Fruit fly (Drosophila melanogaster) whole organism, prepupa: ENCODE data around the gene papi.

Experiments
- Blimp-1 ChIP-seq: fragments of 200-800 bp; sonication (Bioruptor generic); optimal IDR thresholded peaks from 3 replicates; lab custom pipeline; 2017; ENCODE audit warnings: missing biosample characterization, missing genetic modification characterization, mild to moderate bottlenecking, moderate library complexity, missing genetic modification reagents
- CG10631 ChIP-seq: fragments of 200-800 bp; sonication (Bioruptor generic); optimal IDR thresholded peaks from 2 replicates; lab custom pipeline; 2016; ENCODE audit warnings: missing biosample characterization, missing genetic modification characterization
- CG10669 ChIP-seq: fragments of 200-800 bp; sonication (Bioruptor generic); optimal IDR thresholded peaks from 3 replicates; lab custom pipeline; 2018; ENCODE audit warnings: missing biosample characterization, mild to moderate bottlenecking, missing genetic modification characterization, moderate library complexity
- CG11294 ChIP-seq: fragments of 200-800 bp; sonication (Bioruptor generic); IDR thresholded peaks from 2 replicates; pipeline ENCODE4 v1.3.6; 2022; ENCODE audit warnings: missing biosample characterization, missing genetic modification characterization
- CG11902 ChIP-seq: fragments of 200-800 bp; sonication (Bioruptor generic); optimal IDR thresholded peaks from 3 replicates; lab custom pipeline; 2016; ENCODE audit warnings: missing biosample characterization, missing genetic modification characterization
- CG15336 ChIP-seq: fragments of 200-800 bp; sonication (Bioruptor generic); IDR thresholded peaks from 2 replicates; pipeline ENCODE4 v1.3.6; 2022; ENCODE audit warnings: missing biosample characterization, missing genetic modification characterization
- CG1621 ChIP-seq: fragments of 200-800 bp; sonication (Bioruptor generic); optimal IDR thresholded peaks from 3 replicates; lab custom pipeline; 2018; ENCODE audit warnings: missing biosample characterization, mild to moderate bottlenecking, missing genetic modification characterization
- CG16779 ChIP-seq: fragments of 200-800 bp; sonication (Bioruptor generic); optimal IDR thresholded peaks from 3 replicates; lab custom pipeline; 2017; ENCODE audit warnings: missing biosample characterization, mild to moderate bottlenecking, missing genetic modification characterization
- CG3032 ChIP-seq: fragments of 200-800 bp; optimal IDR thresholded peaks from 2 replicates; lab custom pipeline; 2019; ENCODE audit warnings: missing biosample characterization, mild to moderate bottlenecking, missing genetic modification characterization, moderate library complexity
- CG31627 ChIP-seq: fragments of 200-800 bp; sonication (Bioruptor generic); optimal IDR thresholded peaks from 3 replicates; lab custom pipeline; 2016; ENCODE audit warnings: missing biosample characterization, missing genetic modification characterization
- CG32006 ChIP-seq: fragments of 200-800 bp; sonication (Bioruptor generic); optimal IDR thresholded peaks from 3 replicates; lab custom pipeline; 2017; ENCODE audit warnings: missing biosample characterization, mild to moderate bottlenecking, missing genetic modification characterization
- CG34406 ChIP-seq: fragments of 200-800 bp; sonication (Bioruptor generic); optimal IDR thresholded peaks from 3 replicates; lab custom pipeline; 2016; ENCODE audit warnings: missing biosample characterization, missing genetic modification characterization
- CG3919 ChIP-seq: fragments of 200-800 bp; sonication (Bioruptor generic); optimal IDR thresholded peaks from 3 replicates; lab custom pipeline; 2016; ENCODE audit warnings: missing biosample characterization, missing genetic modification characterization
- CG4318 ChIP-seq: fragments of 200-800 bp; sonication (Bioruptor generic); optimal IDR thresholded peaks from 3 replicates; lab custom pipeline; 2017; ENCODE audit warnings: missing biosample characterization, mild to moderate bottlenecking, missing genetic modification characterization
- CG6276 ChIP-seq: fragments of 200-800 bp; sonication (Bioruptor generic); optimal IDR thresholded peaks from 2 replicates; lab custom pipeline; 2017; ENCODE audit warnings: missing biosample characterization, mild to moderate bottlenecking, missing genetic modification characterization
- CG6854 ChIP-seq: fragments of 200-800 bp; sonication (Bioruptor generic); optimal IDR thresholded peaks from 2 replicates; lab custom pipeline; 2017; ENCODE audit warnings: missing biosample characterization, mild to moderate bottlenecking, missing genetic modification characterization
- CG7368 ChIP-seq: fragments of 200-800 bp; sonication (Bioruptor generic); optimal IDR thresholded peaks from 3 replicates; lab custom pipeline; 2016; ENCODE audit warnings: missing biosample characterization, missing genetic modification characterization
- CG8119 ChIP-seq: fragments of 200-800 bp; sonication (Bioruptor generic); IDR thresholded peaks from 3 replicates; pipeline ENCODE4 v1.3.6; 2022; ENCODE audit warnings: missing biosample characterization, missing genetic modification characterization
- CG8319 ChIP-seq: fragments of 200-800 bp; sonication (Bioruptor generic); optimal IDR thresholded peaks from 3 replicates; lab custom pipeline; 2016; ENCODE audit warnings: missing biosample characterization, missing genetic modification characterization
- CG9139 ChIP-seq: fragments of 200-800 bp; sonication (Bioruptor generic); optimal IDR thresholded peaks from 3 replicates; lab custom pipeline; 2017; ENCODE audit warnings: missing biosample characterization, mild to moderate bottlenecking, missing genetic modification characterization
- Eip75B ChIP-seq: fragments of 200-800 bp; sonication (Bioruptor generic); optimal IDR thresholded peaks from 3 replicates; lab custom pipeline; 2016; ENCODE audit warnings: missing biosample characterization, missing genetic modification characterization
- Eip78C ChIP-seq: fragments of 200-800 bp; sonication (Bioruptor generic); peaks from one replicate; lab custom pipeline; 2016; ENCODE audit warnings: missing biosample characterization, missing genetic modification characterization
- Ets96B ChIP-seq: fragments of 200-800 bp; optimal IDR thresholded peaks from 2 replicates; lab custom pipeline; 2019; ENCODE audit warnings: missing biosample characterization, mild to moderate bottlenecking, missing genetic modification characterization, moderate library complexity
- Gug ChIP-seq: fragments of 200-800 bp; sonication (Bioruptor generic); IDR thresholded peaks from 2 replicates; pipeline ENCODE4 v1.3.6; 2022; ENCODE audit warnings: missing biosample characterization, missing genetic modification characterization
- Hr38 ChIP-seq: sonication (Bioruptor generic); optimal IDR thresholded peaks from 2 replicates; lab custom pipeline; 2016; ENCODE audit warnings: missing biosample characterization, missing genetic modification characterization
- Hr39 ChIP-seq: fragments of 200-800 bp; sonication (Bioruptor generic); optimal IDR thresholded peaks from 2 replicates; lab custom pipeline; 2016; ENCODE audit warnings: missing biosample characterization, missing genetic modification characterization
- Hr4 ChIP-seq: fragments of 200-800 bp; sonication (Bioruptor generic); optimal IDR thresholded peaks from 3 replicates; lab custom pipeline; 2016; ENCODE audit warnings: missing biosample characterization, missing genetic modification characterization
- Met ChIP-seq: fragments of 200-800 bp; sonication (Bioruptor generic); optimal IDR thresholded peaks from 3 replicates; lab custom pipeline; 2016; ENCODE audit warnings: missing biosample characterization, missing genetic modification characterization
- OdsH ChIP-seq: fragments of 200-800 bp; sonication (Bioruptor generic); optimal IDR thresholded peaks from 3 replicates; lab custom pipeline; 2016; ENCODE audit warnings: missing biosample characterization, missing genetic modification characterization
- Smox ChIP-seq: fragments of 200-800 bp; sonication (Bioruptor generic); optimal IDR thresholded peaks from 3 replicates; lab custom pipeline; 2016; ENCODE audit warnings: missing biosample characterization, missing genetic modification characterization
- Sox102F ChIP-seq: fragments of 200-800 bp; sonication (Bioruptor generic); optimal IDR thresholded peaks from 2 replicates; lab custom pipeline; 2016; ENCODE audit warnings: missing biosample characterization, mild to moderate bottlenecking, missing genetic modification characterization
- Sox14 ChIP-seq: fragments of 200-800 bp; sonication (Bioruptor generic); optimal IDR thresholded peaks from 3 replicates; lab custom pipeline; 2016; ENCODE audit warnings: missing biosample characterization, missing genetic modification characterization
- acj6 ChIP-seq: fragments of 200-800 bp; sonication (Bioruptor generic); optimal IDR thresholded peaks from 3 replicates; lab custom pipeline; 2016; ENCODE audit warnings: missing biosample characterization, missing genetic modification characterization
- cyc ChIP-seq: fragments of 200-800 bp; sonication (Bioruptor generic); optimal IDR thresholded peaks from 3 replicates; lab custom pipeline; 2016; ENCODE audit warnings: missing biosample characterization, missing genetic modification characterization
- dac ChIP-seq: fragments of 200-800 bp; sonication (Bioruptor generic); optimal IDR thresholded peaks from 2 replicates; lab custom pipeline; 2017; ENCODE audit warnings: missing biosample characterization, mild to moderate bottlenecking, missing genetic modification characterization
- dsx ChIP-seq: fragments of 200-800 bp; optimal IDR thresholded peaks from 3 replicates; lab custom pipeline; 2019; ENCODE audit warnings: missing biosample characterization, mild to moderate bottlenecking, missing genetic modification characterization, moderate library complexity; ENCODE audit not compliant: poor library complexity, severe bottlenecking
- eg ChIP-seq: fragments of 200-800 bp; sonication (Bioruptor generic); IDR thresholded peaks from 3 replicates; pipeline ENCODE4 v1.3.6; 2022; ENCODE audit warnings: missing biosample characterization, missing genetic modification characterization
- esn ChIP-seq: fragments of 200-800 bp; sonication (Bioruptor generic); optimal IDR thresholded peaks from 2 replicates; lab custom pipeline; 2016; ENCODE audit warnings: missing biosample characterization, mild to moderate bottlenecking, missing genetic modification characterization, moderate library complexity
- fd59A ChIP-seq: fragments of 200-800 bp; sonication (Bioruptor generic); optimal IDR thresholded peaks from 2 replicates; lab custom pipeline; 2017; ENCODE audit warnings: missing biosample characterization, mild to moderate bottlenecking, missing genetic modification characterization, missing genetic modification reagents
- fd85E ChIP-seq: fragments of 200-800 bp; sonication (Bioruptor generic); optimal IDR thresholded peaks from 3 replicates; lab custom pipeline; 2016; ENCODE audit warnings: missing biosample characterization, missing genetic modification characterization
- net ChIP-seq: fragments of 200-800 bp; sonication (Bioruptor generic); optimal IDR thresholded peaks from 3 replicates; lab custom pipeline; 2016; ENCODE audit warnings: missing biosample characterization, missing genetic modification characterization
- spab ChIP-seq: fragments of 200-800 bp; sonication (Bioruptor generic); optimal IDR thresholded peaks from 2 replicates; lab custom pipeline; 2017; ENCODE audit warnings: missing biosample characterization, mild to moderate bottlenecking, missing genetic modification characterization, missing genetic modification reagents
- ss ChIP-seq, 2 experiments: fragments of 200-800 bp; sonication (Bioruptor generic); optimal IDR thresholded peaks; 2 replicates in 1 of 2; 3 replicates in 1 of 2; lab custom pipeline; 2017 to 2018; ENCODE audit warnings: mild to moderate bottlenecking in 2 of 2, missing biosample characterization in 2 of 2, missing genetic modification characterization in 2 of 2, moderate library complexity in 1 of 2
- svp ChIP-seq: fragments of 200-800 bp; sonication (Bioruptor generic); peaks from one replicate; lab custom pipeline; 2016; ENCODE audit warnings: missing biosample characterization, missing genetic modification characterization
- topi ChIP-seq: fragments of 200-800 bp; sonication (Bioruptor generic); optimal IDR thresholded peaks from 3 replicates; lab custom pipeline; 2016; ENCODE audit warnings: missing biosample characterization, missing genetic modification characterization
- vri ChIP-seq: fragments of 200-800 bp; sonication (Bioruptor generic); optimal IDR thresholded peaks from 3 replicates; lab custom pipeline; 2016; ENCODE audit warnings: missing biosample characterization, mild to moderate bottlenecking, missing genetic modification characterization

The papi gene

dm6 chr2L:2201107-2201561 lies 19.4 kb upstream of the papi start (continued):
- TF ChIP-seq CG6276 (GFP tag; lab: Kevin White, UChicago) (peak; percentile 97), svp (GFP tag; lab: Kevin White, UChicago) (peak; percentile 93), fd85E (peak; percentile 48), CG7368 (GFP tag; lab: Kevin White, UChicago) (peak; percentile 72), CG4318 (GFP tag; lab: Kevin White, UChicago) (peak; percentile 96), eg (GFP tag; lab: Robert Waterston, UW) (peak; percentile 91), Eip78C (GFP tag; lab: Kevin White, UChicago) (peak; percentile 96), CG10631 (GFP tag; lab: Kevin White, UChicago) (peak; percentile 94), Smox (GFP tag; lab: Kevin White, UChicago) (peak; percentile 80)
- TF ChIP-seq, all 60 proteins: peak for 57

dm6 chr2L:2202018-2202852 lies 18.3 kb upstream of the papi start:
- TF ChIP-seq CG31627 (GFP tag; lab: Kevin White, UChicago) = peak; percentile 100
- peak; percentile 100 for TF ChIP-seq topi (GFP tag; lab: Kevin White, UChicago)
- TF ChIP-seq Hr4 = peak; percentile 100
- TF ChIP-seq Hr39 (GFP tag; lab: Kevin White, UChicago) = peak; percentile 100
- TF ChIP-seq CG1621 = peak; percentile 99
- TF ChIP-seq CG8319 (GFP tag; lab: Kevin White, UChicago) = peak; percentile 100
- peak; percentile 99 for TF ChIP-seq vri (GFP tag; lab: Kevin White, UChicago)
- peak; percentile 100 for TF ChIP-seq CG3032 (tag; lab: Kevin White, UChicago)
- peak; percentile 100 for TF ChIP-seq CG6276 (GFP tag; lab: Kevin White, UChicago)
- peak; percentile 100 for TF ChIP-seq Ets96B (tag; lab: Kevin White, UChicago)
- TF ChIP-seq CG34406 (GFP tag; lab: Kevin White, UChicago) = peak; percentile 100
- peak; percentile 100 for TF ChIP-seq OdsH (GFP tag; lab: Kevin White, UChicago)
- TF ChIP-seq CG8119 = peak; percentile 100
- peak; percentile 99 for TF ChIP-seq fd59A (GFP tag; lab: Kevin White, UChicago)
- TF ChIP-seq CG32006 (GFP tag; lab: Kevin White, UChicago) = peak; percentile 100
- peak; percentile 98 for TF ChIP-seq fd85E
- TF ChIP-seq CG11294 (GFP tag; lab: Robert Waterston, UW) = peak; percentile 100
- peak; percentile 100 for TF ChIP-seq cyc (GFP tag; lab: Kevin White, UChicago)
- peak; percentile 100 for TF ChIP-seq eg (GFP tag; lab: Robert Waterston, UW)
- TF ChIP-seq ss (GFP tag; optimal IDR thresholded peaks at IDR 0.05; lab: Kevin White, UChicago) = peak; percentile 100
- TF ChIP-seq acj6 = peak; percentile 100
- TF ChIP-seq Sox14 (GFP tag; lab: Kevin White, UChicago) = peak; percentile 100
- peak; percentile 100 for TF ChIP-seq esn (GFP tag; lab: Kevin White, UChicago)
- peak; percentile 100 for TF ChIP-seq Eip78C (GFP tag; lab: Kevin White, UChicago)
- TF ChIP-seq dac = peak; percentile 99
- peak; percentile 100 for TF ChIP-seq Gug
- peak; percentile 100 for TF ChIP-seq CG4318 (GFP tag; lab: Kevin White, UChicago)
- TF ChIP-seq Sox102F (GFP tag; lab: Kevin White, UChicago) = peak; percentile 100
- peak; percentile 100 for TF ChIP-seq net (GFP tag; lab: Kevin White, UChicago)
- peak; percentile 100 for TF ChIP-seq CG10669 (GFP tag; lab: Kevin White, UChicago)
- peak; percentile 100 for TF ChIP-seq CG7368 (GFP tag; lab: Kevin White, UChicago)
- TF ChIP-seq spab = peak; percentile 100
- TF ChIP-seq svp (GFP tag; lab: Kevin White, UChicago) = peak; percentile 100
- peak; percentile 100 for TF ChIP-seq Met (GFP tag; lab: Kevin White, UChicago)
- peak; percentile 98 for TF ChIP-seq Hr38
- peak; percentile 100 for TF ChIP-seq CG3919 (GFP tag; lab: Kevin White, UChicago)
- TF ChIP-seq CG11902 (GFP tag; lab: Kevin White, UChicago) = peak; percentile 99
- TF ChIP-seq Blimp-1 = peak; percentile 98
- peak; percentile 100 for TF ChIP-seq Eip75B (GFP tag; lab: Kevin White, UChicago)
- TF ChIP-seq CG6854 (GFP tag; lab: Kevin White, UChicago) = peak; percentile 99
- peak; percentile 100 for TF ChIP-seq CG15336 (GFP tag; lab: Robert Waterston, UW)
- TF ChIP-seq dsx (GFP tag; lab: Kevin White, UChicago) = peak; percentile 99
- TF ChIP-seq CG16779 = peak; percentile 99
- peak; percentile 100 for TF ChIP-seq CG9139
